Worm (Caenorhabditis elegans): ENCODE measurements around the gene nuo-4.

nuo-4 gene

ce11 chrIII:7112285-7112684 is 46.3 kb downstream of the nuo-4 start:
- TF ChIP-seq sox-4 (tag; optimal IDR thresholded peaks at IDR 0.05), result no peak

ce11 chrIII:7111793-7112192 is 46.8 kb downstream of the nuo-4 start, which contains the start of gene B0280.7:
B0280.7 (minus strand) TSS chrIII:7111893.
- TF ChIP-seq lin-35 (GFP tag; optimal IDR thresholded peaks at IDR 0.05) (no peak), ztf-4 (tag; optimal IDR thresholded peaks at IDR 0.05) (no peak), nhr-28 (tag; optimal IDR thresholded peaks at IDR 0.05) (no peak), lir-3 (tag; optimal IDR thresholded peaks at IDR 0.05; ENCODE audit: poor library complexity) (no peak), pax-3 (tag; optimal IDR thresholded peaks at IDR 0.05) (no peak), unc-86 (tag; optimal IDR thresholded peaks at IDR 0.05) (no peak)

ce11 chrIII:7107965-7108364 is 50.6 kb downstream of the nuo-4 start, which contains the start of gene odd-1:
odd-1 (plus strand) TSS chrIII:7108313.
- TF ChIP-seq unc-130 (tag; optimal IDR thresholded peaks at IDR 0.05) (no peak), elt-2 (tag; optimal IDR thresholded peaks at IDR 0.05) (peak; percentile 7)

DNA sequence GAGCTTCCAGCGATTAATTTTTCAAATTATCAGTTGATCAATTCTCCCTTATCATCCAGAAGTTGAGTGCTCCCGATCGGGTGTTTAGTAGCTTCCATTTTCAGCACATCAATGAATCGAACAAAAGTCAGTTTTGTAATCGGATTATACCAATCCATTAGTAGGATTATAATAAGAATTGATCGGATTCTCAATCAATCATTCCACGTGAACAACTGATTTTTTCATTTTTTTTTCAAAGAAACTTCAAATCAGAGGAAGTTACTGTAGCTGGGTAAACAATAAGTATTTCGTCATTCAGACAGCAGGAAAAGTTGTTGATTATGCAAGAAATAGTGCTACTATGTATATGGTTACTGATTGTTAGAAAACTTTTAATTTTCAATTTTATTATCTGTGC is 51.8 kb downstream of the nuo-4 start:
- TF ChIP-seq ceh-90 (tag; optimal IDR thresholded peaks at IDR 0.05) (no peak), nhr-19 (GFP tag; conservative IDR thresholded peaks at IDR 0.05) (no peak), elt-2 (tag; optimal IDR thresholded peaks at IDR 0.05) (peak; percentile 48)

Measured in whole organism, L1 larva.